Worm (Caenorhabditis elegans) whole organism, young adult: ENCODE measurements around the gene Y62H9A.1.

ENCODE experiments used
- B0035.1 ChIP-seq: sonication (generic microtip); optimal IDR thresholded peaks from 2 replicates; lab custom pipeline; 2016; ENCODE audit warnings: missing genetic modification characterization, mild to moderate bottlenecking, missing compliant biosample characterization, missing genotype, missing genetic modification reagents
- F49E8.2 ChIP-seq: sonication (generic microtip); optimal IDR thresholded peaks from 3 replicates; lab custom pipeline; 2017; ENCODE audit warnings: missing genetic modification characterization, mild to moderate bottlenecking, missing compliant biosample characterization, antibody characterized with exemption, moderate library complexity; ENCODE audit not compliant: insufficient read depth
- ceh-91 ChIP-seq: fragments of 200-800 bp; sonication (Bioruptor generic); IDR thresholded peaks from 2 replicates; pipeline ENCODE4 v1.3.6; 2022; ENCODE audit warnings: missing genetic modification reagents, missing genetic modification characterization, missing compliant biosample characterization
- chd-7 ChIP-seq: sonication (generic microtip); optimal IDR thresholded peaks from 2 replicates; lab custom pipeline; 2016; ENCODE audit warnings: mild to moderate bottlenecking, missing genetic modification characterization, moderate library complexity, missing compliant biosample characterization
- hlh-12 ChIP-seq: sonication (generic microtip); optimal IDR thresholded peaks from 2 replicates; lab custom pipeline; 2016; ENCODE audit warnings: missing genetic modification characterization, missing compliant biosample characterization
- madf-8 ChIP-seq: fragments of 200-800 bp; sonication (Bioruptor generic); conservative IDR thresholded peaks from 2 replicates; pipeline ENCODE4 v1.3.6; 2022; ENCODE audit warnings: missing genetic modification reagents, missing genetic modification characterization, missing compliant biosample characterization
- snpc-4 ChIP-seq, 5 experiments: fragments of 150-350 bp in 1 of 5; sonication (generic microtip) in 4 of 5; optimal IDR thresholded peaks; 2 replicates each; lab custom pipeline; 2014 to 2018; ENCODE audit warnings: missing genetic modification characterization in 5 of 5, missing biosample characterization in 3 of 5, antibody characterized with exemption in 2 of 5, mild to moderate bottlenecking in 2 of 5, missing compliant biosample characterization in 2 of 5, missing genotype in 2 of 5, moderate library complexity in 2 of 5, missing genetic modification reagents in 1 of 5
- unc-62 ChIP-seq: fragments of 150-350 bp; optimal IDR thresholded peaks from 2 replicates; lab custom pipeline; 2014; ENCODE audit warnings: missing biosample characterization, missing genetic modification reagents, missing genetic modification characterization

DNA sequence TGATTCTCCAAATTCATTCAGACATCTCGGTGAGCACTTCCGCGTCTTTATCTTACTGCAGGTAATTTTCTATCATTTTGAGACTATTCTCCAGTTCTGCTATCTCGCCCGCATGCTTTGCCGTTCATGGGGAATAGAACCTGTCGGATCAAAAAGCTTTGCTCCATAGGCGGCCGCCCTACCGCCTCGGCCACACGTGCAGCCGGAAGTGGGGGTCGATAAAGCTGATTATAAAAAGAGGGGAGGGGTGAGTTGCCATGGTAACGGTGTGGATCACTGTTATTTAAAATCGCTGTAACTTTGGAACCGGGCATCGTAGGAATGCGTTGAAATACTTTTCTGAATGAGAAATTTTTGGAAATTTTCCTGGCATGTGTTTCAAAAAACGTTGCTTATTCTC, 4.9 kb upstream of the Y62H9A.1 start:
- no peak for TF ChIP-seq ceh-91
- TF ChIP-seq snpc-4 (GFP tag; optimal IDR thresholded peaks at IDR 0.05; lab: Kevin White, UChicago), result no peak
- no peak for TF ChIP-seq snpc-4 (tag; optimal IDR thresholded peaks at IDR 0.05; lab: Kevin White, UChicago)
- no peak for TF ChIP-seq madf-8
- no peak for TF ChIP-seq unc-62 (GFP tag; lab: Kevin White, UChicago)
- TF ChIP-seq chd-7 (tag; lab: Kevin White, UChicago), result no peak
- no peak for TF ChIP-seq hlh-12
- no peak for TF ChIP-seq F49E8.2 (tag; lab: Kevin White, UChicago)
- TF ChIP-seq B0035.1 (tag; lab: Kevin White, UChicago), result no peak
